Fruit fly (Drosophila melanogaster): ENCODE data around the gene Cluap1.
A peak's percentile ranks its signal among the peaks of the same experiment; 100 is the strongest.

Cluap1 gene

DNA sequence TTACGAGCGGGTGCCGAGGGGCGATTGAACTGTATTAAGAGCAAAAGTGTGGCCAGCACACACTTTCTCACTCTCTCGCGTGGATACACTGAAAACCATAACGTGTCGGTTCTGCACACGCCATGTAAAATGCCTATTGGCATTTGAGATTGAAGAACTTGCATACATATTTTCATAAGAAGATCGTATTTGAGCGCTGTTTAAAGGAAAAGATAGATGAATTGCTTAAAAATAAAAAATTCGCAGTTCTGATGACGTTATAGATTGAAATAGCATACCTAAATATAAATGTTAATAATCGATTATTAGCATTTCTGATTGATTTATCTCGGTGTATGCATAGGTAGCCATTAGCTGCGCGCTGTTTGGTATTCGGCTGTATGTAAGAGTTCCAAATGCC is 35.0 kb downstream of the Cluap1 start (continued):
- TF ChIP-seq CG14710 (tag; optimal IDR thresholded peaks at IDR 0.05) (peak; percentile 28), CG10431 (GFP tag; optimal IDR thresholded peaks at IDR 0.05) (no peak), fd96Cb (tag; optimal IDR thresholded peaks at IDR 0.05) (peak; percentile 34), emc (GFP tag; optimal IDR thresholded peaks at IDR 0.05) (no peak), crp (GFP tag; optimal IDR thresholded peaks at IDR 0.05) (no peak), bsh (GFP tag; optimal IDR thresholded peaks at IDR 0.05) (no peak), pita (GFP tag; optimal IDR thresholded peaks at IDR 0.05) (no peak), CG13424 (tag; optimal IDR thresholded peaks at IDR 0.05) (peak; percentile 41), CG8281 (tag; optimal IDR thresholded peaks at IDR 0.05) (no peak), CG8924 (tag; optimal IDR thresholded peaks at IDR 0.05) (no peak), org-1 (GFP tag; optimal IDR thresholded peaks at IDR 0.05) (no peak), CG7839 (tag; optimal IDR thresholded peaks at IDR 0.05) (peak; percentile 50), CG11093 (GFP tag; IDR thresholded peaks at IDR 0.05) (no peak), tna (GFP tag; IDR thresholded peaks at IDR 0.05; ENCODE audit: partially characterized antibody) (no peak), CG14860 (GFP tag; IDR thresholded peaks at IDR 0.05; ENCODE audit: partially characterized antibody) (no peak), Hey (tag; optimal IDR thresholded peaks at IDR 0.05) (no peak), eve (GFP tag; optimal IDR thresholded peaks at IDR 0.05) (peak in 1 of 2 experiments; percentile 40), CG11504 (tag; optimal IDR thresholded peaks at IDR 0.05) (no peak), CG32772 (GFP tag; IDR thresholded peaks at IDR 0.05) (no peak), ewg (GFP tag; optimal IDR thresholded peaks at IDR 0.05) (peak; percentile 25), CG18476 (GFP tag; optimal IDR thresholded peaks at IDR 0.05) (peak; percentile 4), pum (GFP tag; optimal IDR thresholded peaks at IDR 0.05) (no peak), CG3726 (GFP tag; IDR thresholded peaks at IDR 0.05) (no peak), h (optimal IDR thresholded peaks at IDR 0.05) (no peak), CG3407 (GFP tag; optimal IDR thresholded peaks at IDR 0.05) (peak; percentile 0), CG17361 (GFP tag; IDR thresholded peaks at IDR 0.05) (peak; percentile 43; the same call in 1 of the 3 replicates), CG2875 (GFP tag; optimal IDR thresholded peaks at IDR 0.05) (peak; percentile 8), CG1233 (GFP tag; optimal IDR thresholded peaks at IDR 0.05) (peak; percentile 10), Ets65A (GFP tag) (peak; percentile 23), CG17385 (GFP tag; optimal IDR thresholded peaks at IDR 0.05) (peak; percentile 18), rib (GFP tag; IDR thresholded peaks at IDR 0.05) (no peak), Hr3 (GFP tag; optimal IDR thresholded peaks at IDR 0.05) (no peak), Side (GFP tag; optimal IDR thresholded peaks at IDR 0.05) (no peak), CG4820 (GFP tag; optimal IDR thresholded peaks at IDR 0.05) (peak; percentile 37), Spps (tag; optimal IDR thresholded peaks at IDR 0.05) (no peak), ssp (GFP tag; IDR thresholded peaks at IDR 0.05) (no peak), vvl (GFP tag; IDR thresholded peaks at IDR 0.05) (no peak), Fer2 (tag; optimal IDR thresholded peaks at IDR 0.05) (no peak), inv (GFP tag; IDR thresholded peaks at IDR 0.05; ENCODE audit: partially characterized antibody) (no peak), CG13624 (GFP tag; optimal IDR thresholded peaks at IDR 0.05) (no peak), CG3838 (GFP tag; optimal IDR thresholded peaks at IDR 0.05) (no peak), CG18011 (GFP tag; optimal IDR thresholded peaks at IDR 0.05) (no peak), tgo (GFP tag; IDR thresholded peaks at IDR 0.05) (no peak), twi (tag; optimal IDR thresholded peaks at IDR 0.05) (no peak), ara (GFP tag; IDR thresholded peaks at IDR 0.05) (0 out of 2 replicates have a peak, but pooled peaks have one; percentile 32), fd64A (GFP tag; optimal IDR thresholded peaks at IDR 0.05) (no peak), B-H2 (GFP tag; optimal IDR thresholded peaks at IDR 0.05) (no peak), da (GFP tag; optimal IDR thresholded peaks at IDR 0.05) (no peak), CG12659 (GFP tag; optimal IDR thresholded peaks at IDR 0.05) (no peak), zfh1 (GFP tag; IDR thresholded peaks at IDR 0.05) (no peak), lmd (GFP tag; IDR thresholded peaks at IDR 0.05) (no peak; the same call in 1 of the 2 replicates), psq (GFP tag; optimal IDR thresholded peaks at IDR 0.05) (no peak)

All from whole organism, embryonic.